Fruit fly (Drosophila melanogaster) whole organism, embryonic: ENCODE measurements around the gene mei-218.
A peak's percentile ranks its signal among the peaks of the same experiment; 100 is the strongest.

Experiments
- Antp ChIP-seq: fragments of 200-800 bp; sonication (Bioruptor generic); optimal IDR thresholded peaks from 3 replicates; lab custom pipeline; 2016; ENCODE audit warnings: missing biosample characterization, missing genetic modification characterization
- Atf3 ChIP-seq: fragments of 200-800 bp; sonication (Bioruptor generic); optimal IDR thresholded peaks from 3 replicates; lab custom pipeline; 2016; ENCODE audit warnings: missing biosample characterization, missing genetic modification characterization
- B-H1 ChIP-seq: fragments of 200-800 bp; sonication (Bioruptor generic); IDR thresholded peaks from 3 replicates; pipeline ENCODE4 v1.3.6; 2022; ENCODE audit warnings: missing biosample characterization, missing genetic modification characterization
- CG10959 ChIP-seq: fragments of 200-800 bp; sonication (Bioruptor generic); IDR thresholded peaks from 2 replicates; pipeline ENCODE4 v1.3.6; 2022; ENCODE audit warnings: missing biosample characterization, missing genetic modification characterization
- CG13775 ChIP-seq: fragments of 200-800 bp; sonication (Bioruptor generic); optimal IDR thresholded peaks from 3 replicates; lab custom pipeline; 2017; ENCODE audit warnings: missing biosample characterization, mild to moderate bottlenecking, missing genetic modification characterization
- CG13894 ChIP-seq: fragments of 200-800 bp; sonication (Bioruptor generic); optimal IDR thresholded peaks from 3 replicates; lab custom pipeline; 2018; ENCODE audit warnings: missing biosample characterization, mild to moderate bottlenecking, missing genetic modification characterization, moderate library complexity
- CG1529 ChIP-seq: fragments of 200-800 bp; sonication (Bioruptor generic); optimal IDR thresholded peaks from 3 replicates; lab custom pipeline; 2018; ENCODE audit warnings: missing biosample characterization, missing genetic modification characterization
- CG1603 ChIP-seq: fragments of 200-800 bp; sonication (Bioruptor generic); optimal IDR thresholded peaks from 2 replicates; lab custom pipeline; 2019; ENCODE audit warnings: missing biosample characterization, mild to moderate bottlenecking, missing genetic modification characterization, moderate library complexity
- CG16779 ChIP-seq: fragments of 200-800 bp; sonication (Bioruptor generic); IDR thresholded peaks from 2 replicates; pipeline ENCODE4 v1.3.6; 2022; ENCODE audit warnings: missing biosample characterization, missing genetic modification characterization
- CG17612 ChIP-seq: fragments of 200-800 bp; sonication (Bioruptor generic); IDR thresholded peaks from 2 replicates; pipeline ENCODE4 v1.3.6; 2022; ENCODE audit warnings: missing biosample characterization, missing genetic modification characterization
- CG18599 ChIP-seq: fragments of 200-800 bp; sonication (Bioruptor generic); optimal IDR thresholded peaks from 3 replicates; lab custom pipeline; 2017; ENCODE audit warnings: missing biosample characterization, missing genetic modification characterization, mild to moderate bottlenecking, moderate library complexity, missing genetic modification reagents
- CG30403 ChIP-seq: fragments of 200-800 bp; sonication (Bioruptor generic); optimal IDR thresholded peaks from 3 replicates; lab custom pipeline; 2016; ENCODE audit warnings: missing biosample characterization, missing genetic modification characterization
- CG31224 ChIP-seq: fragments of 200-800 bp; sonication (Bioruptor generic); IDR thresholded peaks from 2 replicates; pipeline ENCODE4 v1.3.6; 2022; ENCODE audit warnings: missing biosample characterization, missing genetic modification characterization
- CG32767 ChIP-seq: fragments of 200-800 bp; sonication (Bioruptor generic); IDR thresholded peaks from 2 replicates; pipeline ENCODE4 v1.3.6; 2022; ENCODE audit warnings: missing biosample characterization, missing genetic modification characterization
- CG3847 ChIP-seq: fragments of 200-800 bp; sonication (Bioruptor generic); IDR thresholded peaks from 2 replicates; pipeline ENCODE4 v1.3.6; 2022; ENCODE audit warnings: missing biosample characterization, missing genetic modification characterization
- CG4328 ChIP-seq: fragments of 200-800 bp; sonication (Bioruptor generic); optimal IDR thresholded peaks from 3 replicates; lab custom pipeline; 2017; ENCODE audit warnings: missing biosample characterization, missing genetic modification reagents, missing genetic modification characterization
- CG4854 ChIP-seq: fragments of 200-800 bp; sonication (Bioruptor generic); optimal IDR thresholded peaks from 2 replicates; lab custom pipeline; 2016; ENCODE audit warnings: missing biosample characterization, missing genetic modification characterization, inconsistent platforms
- CG8924 ChIP-seq: fragments of 200-800 bp; optimal IDR thresholded peaks from 3 replicates; lab custom pipeline; 2019; ENCODE audit warnings: missing biosample characterization, mild to moderate bottlenecking, missing genetic modification characterization, moderate library complexity
- CG9609 ChIP-seq: fragments of 200-800 bp; sonication (Bioruptor generic); optimal IDR thresholded peaks from 3 replicates; lab custom pipeline; 2016; ENCODE audit warnings: missing biosample characterization, missing genetic modification characterization
- CG9727 ChIP-seq: fragments of 200-800 bp; sonication (Bioruptor generic); optimal IDR thresholded peaks from 3 replicates; lab custom pipeline; 2017; ENCODE audit warnings: missing biosample characterization, mild to moderate bottlenecking, missing genetic modification characterization
- Deaf1 ChIP-seq: fragments of 200-800 bp; optimal IDR thresholded peaks from 3 replicates; lab custom pipeline; 2019; ENCODE audit warnings: missing biosample characterization, mild to moderate bottlenecking, missing genetic modification characterization, moderate library complexity
- Doc2 ChIP-seq: fragments of 200-800 bp; sonication (Bioruptor generic); IDR thresholded peaks from 2 replicates; pipeline ENCODE4 v1.3.6; 2022; ENCODE audit warnings: missing biosample characterization, missing genetic modification characterization
- Dp ChIP-seq: fragments of 200-800 bp; sonication (Bioruptor generic); optimal IDR thresholded peaks from 2 replicates; lab custom pipeline; 2018; ENCODE audit warnings: missing biosample characterization, mild to moderate bottlenecking, missing genetic modification characterization, moderate library complexity
- Drgx ChIP-seq: fragments of 200-800 bp; sonication (Bioruptor generic); IDR thresholded peaks from 2 replicates; pipeline ENCODE4 v1.3.6; 2022; ENCODE audit warnings: missing biosample characterization, missing genetic modification characterization
- Eip74EF ChIP-seq, 2 experiments: fragments of 200-800 bp in 1 of 2; fragments of >200 bp in 1 of 2; sonication (Bioruptor generic) in 1 of 2; optimal IDR thresholded peaks; 2 replicates each; lab custom pipeline; 2017 to 2019; ENCODE audit warnings: missing biosample characterization in 2 of 2, missing genetic modification characterization in 2 of 2, mild to moderate bottlenecking in 1 of 2, moderate library complexity in 1 of 2
- Fer1 ChIP-seq: fragments of 200-800 bp; sonication (Bioruptor generic); optimal IDR thresholded peaks from 2 replicates; lab custom pipeline; 2017; ENCODE audit warnings: missing biosample characterization, mild to moderate bottlenecking, missing genetic modification characterization
- Hand ChIP-seq: fragments of 200-800 bp; sonication (Bioruptor generic); optimal IDR thresholded peaks from 2 replicates; lab custom pipeline; 2017; ENCODE audit warnings: mild to moderate bottlenecking, missing biosample characterization, missing genetic modification reagents, missing genetic modification characterization
- Hr78 ChIP-seq, 2 experiments: fragments of 200-800 bp in 1 of 2; fragments of >200 bp in 1 of 2; sonication (Bioruptor generic) in 1 of 2; optimal IDR thresholded peaks; 2 replicates each; lab custom pipeline; 2017 to 2019; ENCODE audit warnings: missing biosample characterization in 2 of 2, missing genetic modification characterization in 2 of 2, mild to moderate bottlenecking in 1 of 2, moderate library complexity in 1 of 2
- Lpt ChIP-seq: fragments of >200 bp; optimal IDR thresholded peaks from 2 replicates; lab custom pipeline; 2018; ENCODE audit warnings: missing biosample characterization, missing genetic modification characterization
- Mad ChIP-seq: fragments of 200-800 bp; sonication (Bioruptor generic); optimal IDR thresholded peaks from 2 replicates; lab custom pipeline; 2016; ENCODE audit warnings: missing biosample characterization, missing genetic modification characterization
- Mes4 ChIP-seq: fragments of 200-800 bp; sonication (Bioruptor generic); optimal IDR thresholded peaks from 2 replicates; lab custom pipeline; 2016; ENCODE audit warnings: missing biosample characterization, missing genetic modification characterization
- Nf-YA ChIP-seq: fragments of 200-800 bp; sonication (Bioruptor generic); IDR thresholded peaks from 2 replicates; pipeline ENCODE4 v1.3.6; 2022; ENCODE audit warnings: missing biosample characterization, missing genetic modification characterization
- ara ChIP-seq: fragments of 200-800 bp; sonication (Bioruptor generic); IDR thresholded peaks from 2 replicates; pipeline ENCODE4 v1.3.6; 2022; ENCODE audit warnings: missing biosample characterization, missing genetic modification characterization
- br ChIP-seq: fragments of >200 bp; optimal IDR thresholded peaks from 2 replicates; lab custom pipeline; 2017
- dan ChIP-seq: fragments of 200-800 bp; sonication (Bioruptor generic); IDR thresholded peaks from 2 replicates; pipeline ENCODE4 v1.3.6; 2022; ENCODE audit warnings: missing biosample characterization, missing genetic modification characterization
- exex ChIP-seq: fragments of 200-800 bp; sonication (Bioruptor generic); optimal IDR thresholded peaks from 4 replicates; lab custom pipeline; 2018; ENCODE audit warnings: missing biosample characterization, mild to moderate bottlenecking, missing genetic modification characterization, moderate library complexity
- grau ChIP-seq: fragments of 200-800 bp; optimal IDR thresholded peaks from 3 replicates; lab custom pipeline; 2019; ENCODE audit warnings: missing biosample characterization, mild to moderate bottlenecking, missing genetic modification characterization, moderate library complexity
- kah ChIP-seq: fragments of 200-800 bp; sonication (Bioruptor generic); optimal IDR thresholded peaks from 2 replicates; lab custom pipeline; 2018; ENCODE audit warnings: missing biosample characterization, mild to moderate bottlenecking, missing genetic modification characterization
- lov ChIP-seq, 2 experiments: fragments of 200-800 bp in 1 of 2; fragments of >200 bp in 1 of 2; sonication (Bioruptor generic) in 1 of 2; IDR thresholded peaks in 1 of 2; optimal IDR thresholded peaks in 1 of 2; 2 replicates in 1 of 2; 3 replicates in 1 of 2; pipeline versions ENCODE4 v1.3.6 to Lab custom; 2017 to 2022; ENCODE audit warnings: missing biosample characterization in 1 of 2, missing genetic modification characterization in 1 of 2
- nau ChIP-seq: fragments of 200-800 bp; sonication (Bioruptor generic); optimal IDR thresholded peaks from 3 replicates; lab custom pipeline; 2017; ENCODE audit warnings: missing biosample characterization, mild to moderate bottlenecking, missing genetic modification characterization, missing genetic modification reagents
- onecut ChIP-seq: fragments of 200-800 bp; sonication (Bioruptor generic); IDR thresholded peaks from 2 replicates; pipeline ENCODE4 v1.3.6; 2022; ENCODE audit warnings: missing biosample characterization, missing genetic modification characterization
- peb ChIP-seq: fragments of 200-800 bp; sonication (Bioruptor generic); IDR thresholded peaks from 2 replicates; pipeline ENCODE4 v1.3.6; 2022; ENCODE audit warnings: missing biosample characterization, missing genetic modification characterization
- pfk ChIP-seq: fragments of 200-800 bp; sonication (Bioruptor generic); optimal IDR thresholded peaks from 2 replicates; lab custom pipeline; 2018; ENCODE audit warnings: missing biosample characterization, mild to moderate bottlenecking, missing genetic modification characterization, moderate library complexity
- row ChIP-seq: fragments of 200-800 bp; sonication (Bioruptor generic); IDR thresholded peaks from 3 replicates; pipeline ENCODE4 v1.3.6; 2022; ENCODE audit warnings: missing biosample characterization, missing genetic modification characterization
- schlank ChIP-seq: fragments of 200-800 bp; sonication (Bioruptor generic); optimal IDR thresholded peaks from 2 replicates; lab custom pipeline; 2018; ENCODE audit warnings: missing biosample characterization, mild to moderate bottlenecking, missing genetic modification characterization
- sqz ChIP-seq: fragments of 200-800 bp; sonication (Bioruptor generic); optimal IDR thresholded peaks from 3 replicates; lab custom pipeline; 2018; ENCODE audit warnings: missing biosample characterization, mild to moderate bottlenecking, missing genetic modification characterization
- sr ChIP-seq: fragments of 200-800 bp; sonication (Bioruptor generic); IDR thresholded peaks from 3 replicates; pipeline ENCODE4 v1.3.6; 2022; ENCODE audit warnings: missing biosample characterization, missing genetic modification characterization
- tup ChIP-seq: fragments of 200-800 bp; sonication (Bioruptor generic); optimal IDR thresholded peaks from 2 replicates; lab custom pipeline; 2016; ENCODE audit warnings: missing biosample characterization, mild to moderate bottlenecking, missing genetic modification characterization, moderate library complexity
- wor ChIP-seq: fragments of 200-800 bp; sonication (Bioruptor generic); IDR thresholded peaks from 2 replicates; pipeline ENCODE4 v1.3.6; 2022; ENCODE audit warnings: missing biosample characterization, missing genetic modification characterization

Gene mei-218

dm6 chrX:17147983-17148637, 5.3 kb upstream of the mei-218 start, which contains the start of gene RpS5a (continued):
- TF ChIP-seq nau (GFP tag; lab: Kevin White, UChicago), result no peak
- TF ChIP-seq CG8924 (tag; lab: Kevin White, UChicago), result peak; percentile 16
- peak; percentile 72 for TF ChIP-seq pfk (GFP tag; lab: Kevin White, UChicago)
- TF ChIP-seq kah (GFP tag; lab: Kevin White, UChicago), result peak; percentile 75
- TF ChIP-seq Hand (GFP tag; lab: Kevin White, UChicago), result peak; percentile 57
- peak; percentile 86 for TF ChIP-seq CG3847
- 0 out of 2 replicates have a peak, but pooled peaks have one; percentile 63 for TF ChIP-seq CG16779
- peak; percentile 93 for TF ChIP-seq CG13775
- no peak for TF ChIP-seq CG10959
- TF ChIP-seq CG32767, result peak; percentile 52; the same call in 1 of the 2 replicates
- TF ChIP-seq Dp (GFP tag; lab: Kevin White, UChicago), result peak; percentile 25
- no peak; the same call in 1 of the 2 replicates for TF ChIP-seq peb (GFP tag; lab: Robert Waterston, UW)
- peak; percentile 58 for TF ChIP-seq CG13894 (tag; lab: Kevin White, UChicago)
- peak; percentile 70 for TF ChIP-seq CG4854 (GFP tag; lab: Kevin White, UChicago)
- TF ChIP-seq dan, result no peak
- TF ChIP-seq Atf3 (GFP tag; lab: Kevin White, UChicago), result peak; percentile 58
- TF ChIP-seq Eip74EF (GFP tag; optimal IDR thresholded peaks at IDR 0.05; lab: Kevin White, UChicago), result peak in 1 of 2 experiments; percentile 34
- TF ChIP-seq CG9609 (GFP tag; lab: Kevin White, UChicago), result peak; percentile 86
- TF ChIP-seq br, result no peak
- TF ChIP-seq sqz, result peak; percentile 64
- peak; percentile 63 for TF ChIP-seq grau
- peak; percentile 83 for TF ChIP-seq CG1603
- TF ChIP-seq schlank (tag; lab: Kevin White, UChicago), result peak; percentile 81
- TF ChIP-seq ara, result peak; percentile 73
- peak; percentile 28 for TF ChIP-seq exex (tag; lab: Kevin White, UChicago)
- TF ChIP-seq onecut (GFP tag; lab: Robert Waterston, UW), result peak; percentile 82
- TF ChIP-seq Mes4 (GFP tag; lab: Kevin White, UChicago), result peak; percentile 82
- peak; percentile 50; the same call in 1 of the 2 replicates for TF ChIP-seq Nf-YA (GFP tag; lab: Robert Waterston, UW)
- peak; percentile 35; the same call in 1 of the 2 replicates for TF ChIP-seq wor
- TF ChIP-seq Fer1 (GFP tag; lab: Kevin White, UChicago), result peak; percentile 80
- TF ChIP-seq lov (optimal IDR thresholded peaks at IDR 0.05; lab: Kevin White, UChicago), result no peak
- TF ChIP-seq lov (GFP tag; IDR thresholded peaks at IDR 0.05; lab: Robert Waterston, UW), result peak; percentile 85
- peak; percentile 85 for TF ChIP-seq CG18599 (GFP tag; lab: Kevin White, UChicago)
- no peak for TF ChIP-seq CG31224 (GFP tag; lab: Robert Waterston, UW)
- TF ChIP-seq CG9727 (GFP tag; lab: Kevin White, UChicago), result peak; percentile 91
- no peak for TF ChIP-seq Hr78 (GFP tag; optimal IDR thresholded peaks at IDR 0.05; lab: Kevin White, UChicago)
- TF ChIP-seq row (GFP tag; lab: Robert Waterston, UW), result peak; percentile 77
- no peak for TF ChIP-seq Doc2
- peak; percentile 63; the same call in 2 of the 3 replicates for TF ChIP-seq sr (GFP tag; lab: Robert Waterston, UW)
- peak; percentile 26; the same call in 1 of the 2 replicates for TF ChIP-seq Drgx (GFP tag; lab: Robert Waterston, UW)
- TF ChIP-seq Lpt (GFP tag; lab: Kevin White, UChicago), result no peak
- peak; percentile 82 for TF ChIP-seq Antp (GFP tag; lab: Kevin White, UChicago)
- peak; percentile 89 for TF ChIP-seq CG4328 (GFP tag; lab: Kevin White, UChicago)
- peak; percentile 65 for TF ChIP-seq CG1529 (GFP tag; lab: Kevin White, UChicago)
- peak; percentile 80 for TF ChIP-seq Mad (GFP tag; lab: Kevin White, UChicago)
- no peak for TF ChIP-seq CG17612 (GFP tag; lab: Robert Waterston, UW)
- TF ChIP-seq CG30403 (GFP tag; lab: Kevin White, UChicago), result peak; percentile 80
- no peak for TF ChIP-seq Deaf1 (tag; lab: Kevin White, UChicago)
- peak; percentile 63 for TF ChIP-seq tup
- peak; percentile 55 for TF ChIP-seq B-H1 (GFP tag; lab: Robert Waterston, UW)
